Fruit fly (Drosophila melanogaster) whole organism, embryonic: ENCODE measurements around the gene Wdfy2.
A peak's percentile ranks its signal among the peaks of the same experiment; 100 is the strongest.

Source experiments
- CG1024 ChIP-seq: fragments of 200-800 bp; sonication (Bioruptor generic); IDR thresholded peaks from 2 replicates; pipeline ENCODE4 v1.3.6; 2022; ENCODE audit warnings: missing biosample characterization, missing genetic modification characterization
- CG10321 ChIP-seq: fragments of 200-800 bp; sonication (Bioruptor generic); IDR thresholded peaks from 2 replicates; pipeline ENCODE4 v1.3.6; 2022; ENCODE audit warnings: missing biosample characterization, missing genetic modification characterization
- CG10366 ChIP-seq: fragments of 200-800 bp; sonication (Bioruptor generic); IDR thresholded peaks from 2 replicates; pipeline ENCODE4 v1.3.6; 2022; ENCODE audit warnings: missing biosample characterization, missing genetic modification characterization
- CG10565 ChIP-seq: fragments of 200-800 bp; sonication (Bioruptor generic); optimal IDR thresholded peaks from 3 replicates; lab custom pipeline; 2016; ENCODE audit warnings: missing biosample characterization, mild to moderate bottlenecking, missing genetic modification characterization
- CG10979 ChIP-seq: fragments of 200-800 bp; sonication (Bioruptor generic); optimal IDR thresholded peaks from 2 replicates; lab custom pipeline; 2018; ENCODE audit warnings: missing biosample characterization, mild to moderate bottlenecking, missing genetic modification characterization, moderate library complexity
- CG12659 ChIP-seq: fragments of 200-800 bp; sonication (Bioruptor generic); optimal IDR thresholded peaks from 3 replicates; lab custom pipeline; 2017; ENCODE audit warnings: mild to moderate bottlenecking, missing biosample characterization, missing genetic modification reagents, missing genetic modification characterization
- CG12942 ChIP-seq: fragments of 200-800 bp; sonication (Bioruptor generic); optimal IDR thresholded peaks from 3 replicates; lab custom pipeline; 2016; ENCODE audit warnings: missing biosample characterization, missing genetic modification characterization
- CG14441 ChIP-seq: fragments of 200-800 bp; sonication (Bioruptor generic); IDR thresholded peaks from 2 replicates; pipeline ENCODE4 v1.3.6; 2022; ENCODE audit warnings: missing biosample characterization, missing genetic modification characterization
- CG1529 ChIP-seq: fragments of 200-800 bp; sonication (Bioruptor generic); optimal IDR thresholded peaks from 3 replicates; lab custom pipeline; 2018; ENCODE audit warnings: missing biosample characterization, missing genetic modification characterization
- CG1647 ChIP-seq: fragments of 200-800 bp; sonication (Bioruptor generic); optimal IDR thresholded peaks from 3 replicates; lab custom pipeline; 2016; ENCODE audit warnings: missing biosample characterization, missing genetic modification characterization
- CG18599 ChIP-seq: fragments of 200-800 bp; sonication (Bioruptor generic); optimal IDR thresholded peaks from 3 replicates; lab custom pipeline; 2017; ENCODE audit warnings: missing biosample characterization, missing genetic modification characterization, mild to moderate bottlenecking, moderate library complexity, missing genetic modification reagents
- CG2129 ChIP-seq: fragments of 200-800 bp; sonication (Bioruptor generic); IDR thresholded peaks from 2 replicates; pipeline ENCODE4 v1.3.6; 2022; ENCODE audit warnings: missing biosample characterization, missing genetic modification characterization; ENCODE audit not compliant: partially characterized antibody
- CG2202 ChIP-seq: fragments of 200-800 bp; sonication (Bioruptor generic); optimal IDR thresholded peaks from 2 replicates; lab custom pipeline; 2018; ENCODE audit warnings: missing biosample characterization, mild to moderate bottlenecking, missing genetic modification characterization
- CG31388 ChIP-seq: fragments of 200-800 bp; sonication (Bioruptor generic); optimal IDR thresholded peaks from 2 replicates; lab custom pipeline; 2016; ENCODE audit warnings: missing biosample characterization, missing genetic modification characterization
- CG3163 ChIP-seq: fragments of 200-800 bp; sonication (Bioruptor generic); optimal IDR thresholded peaks from 3 replicates; lab custom pipeline; 2016; ENCODE audit warnings: missing biosample characterization, missing genetic modification characterization
- CG34376 ChIP-seq: fragments of 200-800 bp; sonication (Bioruptor generic); optimal IDR thresholded peaks from 2 replicates; lab custom pipeline; 2018; ENCODE audit warnings: missing biosample characterization, mild to moderate bottlenecking, missing genetic modification characterization
- CG4404 ChIP-seq: fragments of 200-800 bp; sonication (Bioruptor generic); IDR thresholded peaks from 2 replicates; pipeline ENCODE4 v1.3.6; 2022; ENCODE audit warnings: missing biosample characterization, missing genetic modification characterization
- CG5180 ChIP-seq: fragments of 200-800 bp; sonication (Bioruptor generic); optimal IDR thresholded peaks from 3 replicates; lab custom pipeline; 2017; ENCODE audit warnings: missing biosample characterization, missing genetic modification characterization, mild to moderate bottlenecking, moderate library complexity, missing genetic modification reagents
- CG5953 ChIP-seq: fragments of 200-800 bp; sonication (Bioruptor generic); IDR thresholded peaks from 2 replicates; pipeline ENCODE4 v1.3.6; 2022; ENCODE audit warnings: missing biosample characterization, missing genetic modification characterization
- CG9727 ChIP-seq: fragments of 200-800 bp; sonication (Bioruptor generic); optimal IDR thresholded peaks from 3 replicates; lab custom pipeline; 2017; ENCODE audit warnings: missing biosample characterization, mild to moderate bottlenecking, missing genetic modification characterization
- CoRest ChIP-seq: fragments of 200-800 bp; sonication (Bioruptor generic); optimal IDR thresholded peaks from 3 replicates; lab custom pipeline; 2018; ENCODE audit warnings: missing biosample characterization, mild to moderate bottlenecking, missing genetic modification characterization, moderate library complexity
- Dref ChIP-seq: fragments of 200-800 bp; sonication (Bioruptor generic); IDR thresholded peaks from 2 replicates; pipeline ENCODE4 v1.3.6; 2022; ENCODE audit warnings: missing biosample characterization, missing genetic modification characterization
- MBD-R2 ChIP-seq: fragments of 200-800 bp; sonication (Bioruptor generic); IDR thresholded peaks from 2 replicates; pipeline ENCODE4 v1.3.6; 2022; ENCODE audit warnings: missing biosample characterization, missing genetic modification characterization
- Mes4 ChIP-seq: fragments of 200-800 bp; sonication (Bioruptor generic); optimal IDR thresholded peaks from 2 replicates; lab custom pipeline; 2016; ENCODE audit warnings: missing biosample characterization, missing genetic modification characterization
- NK7.1 ChIP-seq: fragments of 200-800 bp; sonication (Bioruptor generic); optimal IDR thresholded peaks from 3 replicates; lab custom pipeline; 2016; ENCODE audit warnings: missing biosample characterization, missing genetic modification characterization
- Oaz ChIP-seq: fragments of 200-800 bp; sonication (Bioruptor generic); IDR thresholded peaks from 2 replicates; pipeline ENCODE4 v1.3.6; 2022; ENCODE audit warnings: missing biosample characterization, missing genetic modification characterization
- Opbp ChIP-seq: fragments of 200-800 bp; sonication (Bioruptor generic); IDR thresholded peaks from 3 replicates; pipeline ENCODE4 v1.3.6; 2022; ENCODE audit warnings: missing biosample characterization, missing genetic modification characterization; ENCODE audit not compliant: partially characterized antibody
- Optix ChIP-seq: fragments of 200-800 bp; sonication (Bioruptor generic); IDR thresholded peaks from 3 replicates; pipeline ENCODE4 v1.3.6; 2022; ENCODE audit warnings: missing biosample characterization, missing genetic modification characterization
- Ravus ChIP-seq: fragments of 200-800 bp; sonication (Bioruptor generic); IDR thresholded peaks from 2 replicates; pipeline ENCODE4 v1.3.6; 2022; ENCODE audit warnings: missing biosample characterization, missing genetic modification characterization
- Side ChIP-seq: fragments of 200-800 bp; sonication (Bioruptor generic); optimal IDR thresholded peaks from 2 replicates; lab custom pipeline; 2016; ENCODE audit warnings: missing biosample characterization, missing genetic modification characterization
- amos ChIP-seq: fragments of 200-800 bp; sonication (Bioruptor generic); IDR thresholded peaks from 2 replicates; pipeline ENCODE4 v1.3.6; 2022; ENCODE audit warnings: missing biosample characterization, missing genetic modification characterization; ENCODE audit not compliant: partially characterized antibody
- cg ChIP-seq: fragments of 200-800 bp; sonication (Bioruptor generic); optimal IDR thresholded peaks from 3 replicates; lab custom pipeline; 2019; ENCODE audit warnings: missing biosample characterization, mild to moderate bottlenecking, missing genetic modification characterization, moderate library complexity
- crp ChIP-seq, 2 experiments: fragments of 200-800 bp; sonication (Bioruptor generic); optimal IDR thresholded peaks; 2 replicates in 1 of 2; 3 replicates in 1 of 2; lab custom pipeline; 2017; ENCODE audit warnings: missing biosample characterization in 2 of 2, missing genetic modification characterization in 2 of 2, mild to moderate bottlenecking in 1 of 2, moderate library complexity in 1 of 2
- fd3F ChIP-seq: fragments of 200-800 bp; sonication (Bioruptor generic); optimal IDR thresholded peaks from 2 replicates; lab custom pipeline; 2018; ENCODE audit warnings: missing biosample characterization, mild to moderate bottlenecking, missing genetic modification characterization, moderate library complexity
- gem ChIP-seq: fragments of 200-800 bp; sonication (Bioruptor generic); optimal IDR thresholded peaks from 2 replicates; lab custom pipeline; 2019; ENCODE audit warnings: missing biosample characterization, mild to moderate bottlenecking, missing genetic modification characterization, moderate library complexity
- hb ChIP-seq: fragments of 200-800 bp; sonication (Bioruptor generic); IDR thresholded peaks from 3 replicates; pipeline ENCODE4 v1.3.6; 2022; ENCODE audit warnings: missing biosample characterization, missing genetic modification characterization; ENCODE audit not compliant: partially characterized antibody
- jing ChIP-seq: fragments of 200-800 bp; sonication (Bioruptor generic); optimal IDR thresholded peaks from 2 replicates; lab custom pipeline; 2018; ENCODE audit warnings: missing biosample characterization, mild to moderate bottlenecking, missing genetic modification characterization
- ken ChIP-seq: fragments of 200-800 bp; sonication (Bioruptor generic); IDR thresholded peaks from 3 replicates; pipeline ENCODE4 v1.3.6; 2022; ENCODE audit warnings: missing biosample characterization, missing genetic modification characterization
- kni ChIP-seq: fragments of 200-800 bp; sonication (Bioruptor generic); optimal IDR thresholded peaks from 3 replicates; lab custom pipeline; 2017; ENCODE audit warnings: mild to moderate bottlenecking, missing biosample characterization, missing genetic modification reagents, missing genetic modification characterization
- org-1 ChIP-seq: fragments of 200-800 bp; sonication (Bioruptor generic); optimal IDR thresholded peaks from 2 replicates; lab custom pipeline; 2017; ENCODE audit warnings: missing biosample characterization, missing genetic modification characterization
- peb ChIP-seq: fragments of 200-800 bp; sonication (Bioruptor generic); IDR thresholded peaks from 2 replicates; pipeline ENCODE4 v1.3.6; 2022; ENCODE audit warnings: missing biosample characterization, missing genetic modification characterization
- pfk ChIP-seq: fragments of 200-800 bp; sonication (Bioruptor generic); optimal IDR thresholded peaks from 2 replicates; lab custom pipeline; 2018; ENCODE audit warnings: missing biosample characterization, mild to moderate bottlenecking, missing genetic modification characterization, moderate library complexity
- phol ChIP-seq: fragments of 200-800 bp; sonication (Bioruptor generic); optimal IDR thresholded peaks from 3 replicates; lab custom pipeline; 2018; ENCODE audit warnings: missing biosample characterization, mild to moderate bottlenecking, missing genetic modification characterization, moderate library complexity
- pros ChIP-seq: fragments of 200-800 bp; sonication (Bioruptor generic); optimal IDR thresholded peaks from 3 replicates; lab custom pipeline; 2019; ENCODE audit warnings: missing biosample characterization, mild to moderate bottlenecking, missing genetic modification characterization, moderate library complexity
- salm ChIP-seq: fragments of 200-800 bp; sonication (Bioruptor generic); optimal IDR thresholded peaks from 2 replicates; lab custom pipeline; 2018; ENCODE audit warnings: missing biosample characterization, mild to moderate bottlenecking, missing genetic modification characterization
- sens ChIP-seq: fragments of 200-800 bp; sonication (Bioruptor generic); peaks from one replicate; lab custom pipeline; 2016; ENCODE audit warnings: missing biosample characterization, missing genetic modification characterization
- sisA ChIP-seq: fragments of 200-800 bp; sonication (Bioruptor generic); IDR thresholded peaks from 2 replicates; pipeline ENCODE4 v1.3.6; 2022; ENCODE audit warnings: missing biosample characterization, missing genetic modification characterization
- sob ChIP-seq: fragments of 200-800 bp; sonication (Bioruptor generic); IDR thresholded peaks from 2 replicates; pipeline ENCODE4 v1.3.6; 2022; ENCODE audit warnings: missing biosample characterization, missing genetic modification characterization
- tup ChIP-seq: fragments of 200-800 bp; sonication (Bioruptor generic); optimal IDR thresholded peaks from 2 replicates; lab custom pipeline; 2016; ENCODE audit warnings: missing biosample characterization, mild to moderate bottlenecking, missing genetic modification characterization, moderate library complexity

Gene Wdfy2

DNA sequence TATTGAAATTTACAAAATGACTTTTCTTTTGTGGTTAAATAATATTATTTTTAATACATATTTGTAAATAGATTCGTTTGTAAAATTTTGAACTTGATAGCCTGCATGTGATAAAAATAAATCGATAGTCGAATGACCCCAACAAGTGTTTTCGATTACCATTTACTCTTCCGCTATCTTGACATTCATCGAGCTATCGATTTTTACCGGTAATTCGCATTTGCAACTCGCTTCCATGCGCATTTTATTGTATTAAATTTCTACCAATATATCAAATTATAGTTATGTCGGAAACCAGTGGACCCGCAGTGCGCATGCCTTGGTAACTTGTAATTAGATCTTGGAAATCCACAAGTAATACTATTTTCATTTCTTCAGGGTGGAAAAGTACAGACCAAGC lies 4.1 kb upstream of the Wdfy2 start, which contains the start of gene RfC3 (continued):
- TF ChIP-seq Optix (GFP tag; lab: Robert Waterston, UW) (no peak), pfk (GFP tag; lab: Kevin White, UChicago) (peak; percentile 48), MBD-R2 (GFP tag; lab: Robert Waterston, UW) (peak; percentile 51; the same call in 1 of the 2 replicates), crp (GFP tag; optimal IDR thresholded peaks at IDR 0.05; lab: Kevin White, UChicago) (no peak), Dref (GFP tag; lab: Robert Waterston, UW) (peak; percentile 95), Oaz (GFP tag; lab: Robert Waterston, UW) (no peak), CG18599 (no peak), CG31388 (no peak)

DNA sequence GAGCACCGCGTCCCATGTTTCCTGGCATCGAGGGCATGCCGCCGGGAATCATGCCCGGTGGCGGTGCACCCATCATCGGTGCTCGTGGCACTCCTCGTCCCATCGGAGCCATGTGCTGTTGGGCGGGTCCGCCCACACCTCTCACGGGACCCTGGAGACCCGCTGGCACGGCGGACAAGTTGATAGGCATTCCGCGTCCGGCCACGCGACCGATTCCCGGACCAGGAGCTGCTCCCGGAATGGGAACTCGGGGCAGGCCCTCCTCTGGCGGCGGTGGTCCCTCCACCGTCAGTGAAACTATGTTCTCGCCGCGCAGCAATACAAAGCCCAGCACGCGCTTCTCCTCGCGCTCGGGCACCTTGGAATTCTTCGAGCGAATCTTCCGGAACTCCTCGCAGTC lies 2.5 kb downstream of the Wdfy2 start:
- no peak for TF ChIP-seq CG1647 (GFP tag; lab: Kevin White, UChicago)
- peak; percentile 55; the same call in 1 of the 3 replicates for TF ChIP-seq hb (GFP tag; lab: Robert Waterston, UW)
- no peak for TF ChIP-seq CG3163 (GFP tag; lab: Kevin White, UChicago)
- TF ChIP-seq CG34376 (GFP tag; lab: Kevin White, UChicago) = no peak
- TF ChIP-seq pros (GFP tag; lab: Kevin White, UChicago) = no peak
- TF ChIP-seq CG12659 = no peak
- TF ChIP-seq CG2129 = no peak
- TF ChIP-seq CoRest (tag; lab: Kevin White, UChicago) = no peak
- TF ChIP-seq sens = no peak
- TF ChIP-seq tup (GFP tag; lab: Kevin White, UChicago) = no peak
- no peak for TF ChIP-seq fd3F (GFP tag; lab: Kevin White, UChicago)
- no peak for TF ChIP-seq CG1529 (GFP tag; lab: Kevin White, UChicago)
- no peak for TF ChIP-seq Side (GFP tag; lab: Kevin White, UChicago)
- no peak for TF ChIP-seq gem (tag; lab: Kevin White, UChicago)
- no peak for TF ChIP-seq CG10565 (GFP tag; lab: Kevin White, UChicago)
- 0 out of 2 replicates have a peak, but pooled peaks have one; percentile 12 for TF ChIP-seq CG5953
- no peak for TF ChIP-seq kni (GFP tag; lab: Kevin White, UChicago)
- TF ChIP-seq CG2202 (tag; lab: Kevin White, UChicago) = no peak
- no peak for TF ChIP-seq cg (GFP tag; lab: Kevin White, UChicago)
- TF ChIP-seq amos = 0 out of 2 replicates have a peak, but pooled peaks have one; percentile 16
- no peak for TF ChIP-seq CG5180 (GFP tag; lab: Kevin White, UChicago)
- TF ChIP-seq CG1024 = no peak
- TF ChIP-seq CG9727 (GFP tag; lab: Kevin White, UChicago) = no peak
- TF ChIP-seq CG12942 (GFP tag; lab: Kevin White, UChicago) = no peak
- 0 out of 2 replicates have a peak, but pooled peaks have one; percentile 6 for TF ChIP-seq Dref (GFP tag; lab: Robert Waterston, UW)
- no peak for TF ChIP-seq peb (GFP tag; lab: Robert Waterston, UW)
- TF ChIP-seq CG4404 (GFP tag; lab: Robert Waterston, UW) = 0 out of 2 replicates have a peak, but pooled peaks have one; percentile 13
- TF ChIP-seq CG14441 (GFP tag; lab: Robert Waterston, UW) = no peak
- TF ChIP-seq CG10979 (tag; lab: Kevin White, UChicago) = no peak
- no peak for TF ChIP-seq salm (tag; lab: Kevin White, UChicago)
- no peak for TF ChIP-seq phol (tag; lab: Kevin White, UChicago)
- no peak for TF ChIP-seq CG10366 (GFP tag; lab: Robert Waterston, UW)
- no peak for TF ChIP-seq CG10321
- no peak for TF ChIP-seq ken
- TF ChIP-seq jing (GFP tag; lab: Kevin White, UChicago) = no peak
- no peak for TF ChIP-seq sob (GFP tag; lab: Robert Waterston, UW)
- no peak for TF ChIP-seq NK7.1 (GFP tag; lab: Kevin White, UChicago)
- TF ChIP-seq Opbp (GFP tag; lab: Robert Waterston, UW) = 0 out of 3 replicates have a peak, but pooled peaks have one; percentile 4
- TF ChIP-seq sisA = no peak
- no peak for TF ChIP-seq Mes4 (GFP tag; lab: Kevin White, UChicago)
- TF ChIP-seq org-1 (GFP tag; lab: Kevin White, UChicago) = no peak
- no peak for TF ChIP-seq Ravus (GFP tag; lab: Robert Waterston, UW)
